Worm (Caenorhabditis elegans): Measurements from ENCODE around the gene W08F4.7.

The W08F4.7 gene

DNA sequence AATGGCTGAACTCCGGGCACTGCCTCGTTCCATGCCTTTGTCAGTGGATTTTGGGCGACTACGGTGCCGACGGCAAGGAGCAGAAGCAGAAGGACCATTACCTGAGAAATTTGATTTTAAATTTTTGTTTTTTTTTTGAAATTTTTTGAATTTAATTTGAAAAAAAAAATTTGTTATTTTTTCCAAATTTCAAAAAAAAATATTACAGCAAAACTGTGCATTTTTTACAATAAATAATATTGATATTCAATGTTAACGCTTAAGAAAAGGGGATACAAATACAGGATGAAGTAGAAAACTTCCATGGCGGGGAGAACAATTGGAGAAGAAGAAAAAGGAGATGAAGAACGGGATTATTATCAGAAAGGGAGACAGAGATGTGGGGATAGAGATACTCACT, 5.5 kb downstream of the W08F4.7 start, which contains the start of gene mlt-8:
mlt-8 (minus strand) TSS at position 101 of the 400 bp plus-strand sequence.
- TF ChIP-seq ets-7 (tag; optimal IDR thresholded peaks at IDR 0.05) (no peak), ceh-13 (GFP tag; optimal IDR thresholded peaks at IDR 0.05) (no peak), tra-4 (tag; optimal IDR thresholded peaks at IDR 0.05) (no peak), ama-1 (optimal IDR thresholded peaks at IDR 0.05) (no peak)

- TF ChIP-seq scrt-1 (GFP tag; IDR thresholded peaks at IDR 0.05) = no peak
- TF ChIP-seq sea-1 (GFP tag; conservative IDR thresholded peaks at IDR 0.05) = no peak
- TF ChIP-seq tra-4 (tag; optimal IDR thresholded peaks at IDR 0.05) = no peak
- no peak for TF ChIP-seq B0310.2 (tag; optimal IDR thresholded peaks at IDR 0.05)
- TF ChIP-seq ama-1 (optimal IDR thresholded peaks at IDR 0.05) = no peak
- no peak for TF ChIP-seq ets-7 (tag; optimal IDR thresholded peaks at IDR 0.05)
- no peak for TF ChIP-seq tbx-37 (GFP tag; conservative IDR thresholded peaks at IDR 0.05)
- no peak for TF ChIP-seq flt-1 (GFP tag; IDR thresholded peaks at IDR 0.05)
- TF ChIP-seq ceh-36 (tag; optimal IDR thresholded peaks at IDR 0.05) = no peak
- no peak for TF ChIP-seq ceh-13 (GFP tag; optimal IDR thresholded peaks at IDR 0.05)
- no peak for TF ChIP-seq hmg-4 (GFP tag; optimal IDR thresholded peaks at IDR 0.05)
- TF ChIP-seq tbx-11 (GFP tag; IDR thresholded peaks at IDR 0.05) = no peak
- TF ChIP-seq hmbx-1 (tag; optimal IDR thresholded peaks at IDR 0.05) = no peak
- no peak for TF ChIP-seq F13C5.2 (tag; optimal IDR thresholded peaks at IDR 0.05)
- TF ChIP-seq aly-1 (tag; optimal IDR thresholded peaks at IDR 0.05) = no peak
- no peak for TF ChIP-seq hnd-1 (tag; optimal IDR thresholded peaks at IDR 0.05)
- no peak for TF ChIP-seq pes-1 (GFP tag; IDR thresholded peaks at IDR 0.05)
These were observed 8.8 kb downstream of the W08F4.7 start, which contains the start of gene W08F4.5 for ce11 chrII:568776-569175. Gene W08F4.5, minus strand, starts transcription at chrII:568876.

- no peak for TF ChIP-seq ceh-36 (tag; optimal IDR thresholded peaks at IDR 0.05)
- no peak for TF ChIP-seq hmbx-1 (tag; optimal IDR thresholded peaks at IDR 0.05)
- TF ChIP-seq B0310.2 (tag; optimal IDR thresholded peaks at IDR 0.05) = no peak
- no peak for TF ChIP-seq aly-1 (tag; optimal IDR thresholded peaks at IDR 0.05)
- no peak for TF ChIP-seq F13C5.2 (tag; optimal IDR thresholded peaks at IDR 0.05)
These were observed 21.3 kb downstream of the W08F4.7 start, which contains the start of the genes C09E8.1 and C09E8.6 for ce11 chrII:556185-556584. Gene C09E8.1, plus strand, starts transcription at chrII:556485. Gene C09E8.6, plus strand, starts transcription at chrII:556497.

ce11 chrII:555371-555770, 22.2 kb downstream of the W08F4.7 start:
- no peak for TF ChIP-seq tra-4 (tag; optimal IDR thresholded peaks at IDR 0.05)
- no peak for TF ChIP-seq aly-1 (tag; optimal IDR thresholded peaks at IDR 0.05)

- no peak for TF ChIP-seq ceh-36 (tag; optimal IDR thresholded peaks at IDR 0.05)
- no peak for TF ChIP-seq sea-1 (GFP tag; conservative IDR thresholded peaks at IDR 0.05)
- peak; percentile 43 for TF ChIP-seq aly-1 (tag; optimal IDR thresholded peaks at IDR 0.05)
These were observed 26.2 kb downstream of the W08F4.7 start, which contains the start of gene lips-7 for ce11 chrII:551245-551904. Gene lips-7, plus strand, starts transcription at chrII:551854.

DNA sequence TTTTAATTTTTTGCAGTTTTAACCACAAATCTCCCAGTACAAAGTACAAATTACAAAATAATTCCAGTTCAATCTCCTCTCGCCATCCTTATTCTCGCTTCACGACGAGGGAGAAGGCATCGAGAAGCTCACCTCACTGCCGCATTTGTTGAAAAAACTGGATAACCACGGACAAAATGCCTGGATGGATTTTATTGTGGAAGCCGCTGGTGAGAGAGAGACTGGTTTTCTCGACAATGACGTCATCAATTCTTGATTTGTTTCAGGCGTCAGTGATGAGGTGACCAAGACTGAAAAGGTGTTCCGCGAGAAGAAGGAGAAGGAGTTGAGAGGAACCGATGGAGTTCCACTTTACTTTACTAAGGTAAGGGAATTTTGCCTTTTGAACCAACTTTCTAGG, 28.0 kb downstream of the W08F4.7 start:
- TF ChIP-seq tbx-11 (GFP tag; IDR thresholded peaks at IDR 0.05) = no peak
- TF ChIP-seq aly-1 (tag; optimal IDR thresholded peaks at IDR 0.05) = no peak
- no peak for TF ChIP-seq tra-4 (tag; optimal IDR thresholded peaks at IDR 0.05)
- TF ChIP-seq pes-1 (GFP tag; IDR thresholded peaks at IDR 0.05) = no peak

- no peak for TF ChIP-seq aly-1 (tag; optimal IDR thresholded peaks at IDR 0.05)
- TF ChIP-seq tbx-37 (GFP tag; conservative IDR thresholded peaks at IDR 0.05) = no peak
- no peak for TF ChIP-seq B0310.2 (tag; optimal IDR thresholded peaks at IDR 0.05)
- TF ChIP-seq scrt-1 (GFP tag; IDR thresholded peaks at IDR 0.05) = no peak
- TF ChIP-seq hmg-4 (GFP tag; optimal IDR thresholded peaks at IDR 0.05) = no peak
- TF ChIP-seq tra-4 (tag; optimal IDR thresholded peaks at IDR 0.05) = no peak
- TF ChIP-seq ceh-13 (GFP tag; optimal IDR thresholded peaks at IDR 0.05) = no peak
- TF ChIP-seq F13C5.2 (tag; optimal IDR thresholded peaks at IDR 0.05) = no peak
- no peak for TF ChIP-seq flt-1 (GFP tag; IDR thresholded peaks at IDR 0.05)
- TF ChIP-seq ama-1 (optimal IDR thresholded peaks at IDR 0.05) = no peak
- TF ChIP-seq ets-7 (tag; optimal IDR thresholded peaks at IDR 0.05) = no peak
- no peak for TF ChIP-seq tbx-11 (GFP tag; IDR thresholded peaks at IDR 0.05)
- no peak for TF ChIP-seq hnd-1 (tag; optimal IDR thresholded peaks at IDR 0.05)
- no peak for TF ChIP-seq hmbx-1 (tag; optimal IDR thresholded peaks at IDR 0.05)
- TF ChIP-seq pes-1 (GFP tag; IDR thresholded peaks at IDR 0.05) = no peak
- TF ChIP-seq sea-1 (GFP tag; conservative IDR thresholded peaks at IDR 0.05) = no peak
- no peak for TF ChIP-seq ceh-36 (tag; optimal IDR thresholded peaks at IDR 0.05)
These were observed 31.1 kb downstream of the W08F4.7 start, which contains the start of gene mlt-10 for ce11 chrII:546405-546804. Gene mlt-10, plus strand, starts transcription at chrII:546705.

DNA sequence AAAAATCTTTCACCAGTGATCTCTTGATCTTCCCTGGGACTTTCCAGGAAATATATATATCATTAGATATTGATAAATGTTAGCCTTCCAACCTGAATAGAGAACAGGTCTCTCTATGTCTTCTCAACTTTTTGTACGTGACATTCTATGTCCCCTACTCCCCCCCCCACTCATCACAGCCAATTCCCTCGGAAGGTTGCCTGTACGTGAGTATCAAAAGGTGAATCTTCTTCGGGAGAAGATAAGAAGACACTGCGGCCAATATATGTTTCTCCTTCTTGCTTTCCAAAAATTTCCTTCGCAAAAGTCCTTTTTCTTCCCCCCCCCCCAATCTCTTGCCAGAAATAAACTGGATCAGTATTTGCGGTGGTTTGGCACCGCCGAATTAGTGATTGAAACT, 35.1 kb downstream of the W08F4.7 start:
- TF ChIP-seq tbx-11 (GFP tag; IDR thresholded peaks at IDR 0.05) (no peak), ceh-13 (GFP tag; optimal IDR thresholded peaks at IDR 0.05) (no peak), tra-4 (tag; optimal IDR thresholded peaks at IDR 0.05) (no peak), ama-1 (optimal IDR thresholded peaks at IDR 0.05) (no peak), B0310.2 (tag; optimal IDR thresholded peaks at IDR 0.05) (no peak), F13C5.2 (tag; optimal IDR thresholded peaks at IDR 0.05) (no peak), tbx-37 (GFP tag; conservative IDR thresholded peaks at IDR 0.05) (no peak), hnd-1 (tag; optimal IDR thresholded peaks at IDR 0.05) (no peak), aly-1 (tag; optimal IDR thresholded peaks at IDR 0.05) (no peak), sea-1 (GFP tag; conservative IDR thresholded peaks at IDR 0.05) (no peak), ceh-36 (tag; optimal IDR thresholded peaks at IDR 0.05) (no peak), ets-7 (tag; optimal IDR thresholded peaks at IDR 0.05) (no peak), hmg-4 (GFP tag; optimal IDR thresholded peaks at IDR 0.05) (no peak), scrt-1 (GFP tag; IDR thresholded peaks at IDR 0.05) (no peak), pes-1 (GFP tag; IDR thresholded peaks at IDR 0.05) (no peak), flt-1 (GFP tag; IDR thresholded peaks at IDR 0.05) (no peak), hmbx-1 (tag; optimal IDR thresholded peaks at IDR 0.05) (no peak)

All from whole organism, early embryonic.